Worm (Caenorhabditis elegans) whole organism, L4 larva: ENCODE results near the gene crm-1.
A peak's percentile ranks its signal among the peaks of the same experiment; 100 is the strongest.

Source experiments
- R02D3.7 ChIP-seq: fragments of 150-350 bp; sonication (generic microtip); optimal IDR thresholded peaks from 3 replicates; lab custom pipeline; 2014; ENCODE audit warnings: missing biosample characterization, missing genetic modification characterization
- Y105C5A.15 ChIP-seq: fragments of 200-800 bp; sonication (Bioruptor generic); IDR thresholded peaks from 2 replicates; pipeline ENCODE4 v1.3.6; 2022; ENCODE audit warnings: missing genetic modification characterization, missing compliant biosample characterization
- Y48G9A.11 ChIP-seq: fragments of 200-800 bp; sonication (Bioruptor generic); IDR thresholded peaks from 2 replicates; pipeline ENCODE4 v1.3.6; 2022; ENCODE audit warnings: missing genetic modification reagents, missing genetic modification characterization, missing compliant biosample characterization
- ZK337.2 ChIP-seq: fragments of 200-800 bp; sonication (Bioruptor generic); IDR thresholded peaks from 2 replicates; pipeline ENCODE4 v1.3.6; 2022; ENCODE audit warnings: missing genetic modification reagents, missing genetic modification characterization, missing compliant biosample characterization
- ZK546.5 ChIP-seq, 2 experiments: sonication (generic microtip); optimal IDR thresholded peaks; 2 replicates each; lab custom pipeline; 2017; ENCODE audit warnings: missing biosample characterization in 2 of 2, missing genetic modification characterization in 2 of 2
- aha-1 ChIP-seq: fragments of 150-350 bp; peaks from one replicate; lab custom pipeline; 2014; ENCODE audit warnings: missing biosample characterization, missing genetic modification characterization
- ama-1 ChIP-seq: fragments of 150-350 bp; optimal IDR thresholded peaks from 2 replicates; lab custom pipeline; 2014; ENCODE audit warnings: inconsistent platforms, mixed read lengths
- attf-4 ChIP-seq: sonication (generic microtip); optimal IDR thresholded peaks from 3 replicates; lab custom pipeline; 2017; ENCODE audit warnings: missing biosample characterization, missing genetic modification characterization
- ceh-20 ChIP-seq: fragments of 200-800 bp; sonication (Bioruptor generic); IDR thresholded peaks from 2 replicates; pipeline ENCODE4 v1.3.6; 2022; ENCODE audit warnings: missing genetic modification reagents, missing genetic modification characterization, missing compliant biosample characterization
- ceh-28 ChIP-seq: fragments of 150-350 bp; optimal IDR thresholded peaks from 2 replicates; lab custom pipeline; 2014; ENCODE audit warnings: missing biosample characterization, missing genetic modification reagents, missing genetic modification characterization
- ceh-82 ChIP-seq: sonication (generic microtip); optimal IDR thresholded peaks from 2 replicates; lab custom pipeline; 2017; ENCODE audit warnings: missing biosample characterization, missing genetic modification characterization
- ces-1 ChIP-seq: fragments of 150-350 bp; sonication (generic microtip); optimal IDR thresholded peaks from 4 replicates; lab custom pipeline; 2014; ENCODE audit warnings: missing biosample characterization, missing genetic modification reagents, missing genetic modification characterization
- cey-2 ChIP-seq: sonication (generic microtip); optimal IDR thresholded peaks from 3 replicates; lab custom pipeline; 2017; ENCODE audit warnings: missing genetic modification characterization, mild to moderate bottlenecking, missing compliant biosample characterization, antibody characterized with exemption, borderline replicate concordance; ENCODE audit not compliant: insufficient read depth
- ctbp-1 ChIP-seq: fragments of 200-800 bp; sonication (Bioruptor generic); IDR thresholded peaks from 2 replicates; pipeline ENCODE4 v1.3.6; 2022; ENCODE audit warnings: missing genetic modification reagents, missing genetic modification characterization, missing compliant biosample characterization
- daf-19 ChIP-seq: fragments of 200-800 bp; sonication (Bioruptor generic); conservative IDR thresholded peaks from 2 replicates; pipeline ENCODE4 v1.3.6; 2022; ENCODE audit warnings: missing genetic modification characterization, missing compliant biosample characterization
- daf-8 ChIP-seq: fragments of 200-800 bp; sonication (Bioruptor generic); IDR thresholded peaks from 2 replicates; pipeline ENCODE4 v1.3.6; 2022; ENCODE audit warnings: missing genetic modification characterization, missing compliant biosample characterization
- fos-1 ChIP-seq: fragments of 150-350 bp; optimal IDR thresholded peaks from 2 replicates; lab custom pipeline; 2014; ENCODE audit warnings: missing biosample characterization, missing genetic modification characterization
- gei-8 ChIP-seq: fragments of 200-800 bp; sonication (Bioruptor generic); optimal IDR thresholded peaks from 2 replicates; lab custom pipeline; 2018; ENCODE audit warnings: mild to moderate bottlenecking, missing genetic modification characterization, missing compliant biosample characterization
- hif-1 ChIP-seq, 2 experiments: sonication (generic microtip); optimal IDR thresholded peaks; 2 replicates each; lab custom pipeline; 2016 to 2017; ENCODE audit warnings: missing compliant biosample characterization in 2 of 2, missing genetic modification characterization in 2 of 2, missing genetic modification reagents in 2 of 2, missing genotype in 2 of 2, mild to moderate bottlenecking in 1 of 2
- lim-7 ChIP-seq: fragments of 200-800 bp; sonication (Bioruptor generic); IDR thresholded peaks from 2 replicates; pipeline ENCODE4 v1.3.6; 2022; ENCODE audit warnings: missing genetic modification characterization, missing compliant biosample characterization
- lin-1 ChIP-seq: fragments of 200-800 bp; sonication (Bioruptor generic); IDR thresholded peaks from 2 replicates; pipeline ENCODE4 v1.3.6; 2022; ENCODE audit warnings: missing genetic modification reagents, missing genetic modification characterization, missing compliant biosample characterization
- lin-13 ChIP-seq: fragments of 150-350 bp; optimal IDR thresholded peaks from 2 replicates; lab custom pipeline; 2014; ENCODE audit warnings: missing biosample characterization, missing genetic modification reagents, missing genetic modification characterization
- lin-29 ChIP-seq: fragments of 200-800 bp; sonication (Bioruptor generic); IDR thresholded peaks from 2 replicates; pipeline ENCODE4 v1.3.6; 2022; ENCODE audit warnings: missing genetic modification reagents, missing genetic modification characterization, missing compliant biosample characterization
- lin-38 ChIP-seq: fragments of 200-800 bp; sonication (Bioruptor generic); IDR thresholded peaks from 2 replicates; pipeline ENCODE4 v1.3.6; 2022; ENCODE audit warnings: missing genetic modification reagents, missing genetic modification characterization, missing compliant biosample characterization
- lin-39 ChIP-seq: fragments of 150-350 bp; optimal IDR thresholded peaks from 2 replicates; lab custom pipeline; 2014; ENCODE audit warnings: missing biosample characterization, missing genetic modification reagents, missing genetic modification characterization
- lsy-2 ChIP-seq, 2 experiments: fragments of 150-350 bp in 1 of 2; sonication (generic microtip) in 1 of 2; optimal IDR thresholded peaks; 2 replicates each; lab custom pipeline; 2014 to 2017; ENCODE audit warnings: missing biosample characterization in 2 of 2, missing genetic modification characterization in 2 of 2
- madf-5 ChIP-seq, 2 experiments: fragments of 200-800 bp; sonication (Bioruptor generic); IDR thresholded peaks; 2 replicates each; pipeline ENCODE4 v1.3.6; 2022; ENCODE audit warnings: missing compliant biosample characterization in 2 of 2, missing genetic modification characterization in 2 of 2
- madf-9 ChIP-seq: fragments of 200-800 bp; sonication (Bioruptor generic); conservative IDR thresholded peaks from 2 replicates; pipeline ENCODE4 v1.3.6; 2022; ENCODE audit warnings: missing genetic modification reagents, missing genetic modification characterization, missing compliant biosample characterization
- mdl-1 ChIP-seq, 2 experiments: fragments of 150-350 bp in 1 of 2; sonication (generic microtip) in 1 of 2; optimal IDR thresholded peaks; 2 replicates each; lab custom pipeline; 2014 to 2017; ENCODE audit warnings: missing biosample characterization in 2 of 2, missing genetic modification characterization in 2 of 2
- nhr-10 ChIP-seq: fragments of 150-350 bp; optimal IDR thresholded peaks from 2 replicates; lab custom pipeline; 2014; ENCODE audit warnings: missing biosample characterization, missing genetic modification characterization
- nhr-25 ChIP-seq: sonication (generic microtip); optimal IDR thresholded peaks from 2 replicates; lab custom pipeline; 2017; ENCODE audit warnings: missing genetic modification characterization, mild to moderate bottlenecking, missing compliant biosample characterization, antibody characterized with exemption, moderate library complexity, borderline replicate concordance; ENCODE audit not compliant: insufficient read depth
- nhr-76 ChIP-seq: fragments of 150-350 bp; optimal IDR thresholded peaks from 2 replicates; lab custom pipeline; 2014; ENCODE audit warnings: missing biosample characterization, missing genetic modification characterization
- pha-4 ChIP-seq, 2 experiments: fragments of 150-350 bp in 1 of 2; fragments of 200-800 bp in 1 of 2; sonication (Bioruptor generic) in 1 of 2; IDR thresholded peaks in 1 of 2; optimal IDR thresholded peaks in 1 of 2; 2 replicates each; pipeline versions ENCODE4 v1.3.6 to Lab custom; 2014 to 2022; ENCODE audit warnings: missing genetic modification characterization in 2 of 2, missing genetic modification reagents in 2 of 2, missing biosample characterization in 1 of 2, missing compliant biosample characterization in 1 of 2
- pqm-1 ChIP-seq: sonication (generic microtip); optimal IDR thresholded peaks from 2 replicates; lab custom pipeline; 2017; ENCODE audit warnings: missing biosample characterization, missing genetic modification characterization
- snpc-1.2 ChIP-seq: fragments of 200-800 bp; sonication (Bioruptor generic); IDR thresholded peaks from 2 replicates; pipeline ENCODE4 v1.3.6; 2022; ENCODE audit warnings: missing genetic modification reagents, missing genetic modification characterization, missing compliant biosample characterization
- tag-97 ChIP-seq: fragments of 200-800 bp; sonication (Bioruptor generic); IDR thresholded peaks from 2 replicates; pipeline ENCODE4 v1.3.6; 2022; ENCODE audit warnings: missing genetic modification characterization, missing compliant biosample characterization
- unc-130 ChIP-seq: sonication (generic microtip); optimal IDR thresholded peaks from 2 replicates; lab custom pipeline; 2016; ENCODE audit warnings: missing genetic modification reagents, missing genetic modification characterization, missing compliant biosample characterization
- zfp-2 ChIP-seq: sonication (generic microtip); optimal IDR thresholded peaks from 2 replicates; lab custom pipeline; 2016; ENCODE audit warnings: mild to moderate bottlenecking, missing genetic modification characterization, missing compliant biosample characterization
- zfp-3 ChIP-seq: fragments of 200-800 bp; sonication (Bioruptor generic); conservative IDR thresholded peaks from 2 replicates; pipeline ENCODE4 v1.3.6; 2022; ENCODE audit warnings: missing genetic modification reagents, missing genetic modification characterization, missing compliant biosample characterization
- zip-11 ChIP-seq: fragments of 200-800 bp; sonication (Bioruptor generic); IDR thresholded peaks from 2 replicates; pipeline ENCODE4 v1.3.6; 2022; ENCODE audit warnings: missing genetic modification characterization, missing compliant biosample characterization
- ztf-11 ChIP-seq: fragments of 150-350 bp; optimal IDR thresholded peaks from 2 replicates; lab custom pipeline; 2014; ENCODE audit warnings: missing biosample characterization, missing genetic modification characterization
- ztf-7 ChIP-seq: fragments of 150-350 bp; optimal IDR thresholded peaks from 2 replicates; lab custom pipeline; 2014; ENCODE audit warnings: missing biosample characterization, missing genetic modification characterization

The crm-1 gene

DNA sequence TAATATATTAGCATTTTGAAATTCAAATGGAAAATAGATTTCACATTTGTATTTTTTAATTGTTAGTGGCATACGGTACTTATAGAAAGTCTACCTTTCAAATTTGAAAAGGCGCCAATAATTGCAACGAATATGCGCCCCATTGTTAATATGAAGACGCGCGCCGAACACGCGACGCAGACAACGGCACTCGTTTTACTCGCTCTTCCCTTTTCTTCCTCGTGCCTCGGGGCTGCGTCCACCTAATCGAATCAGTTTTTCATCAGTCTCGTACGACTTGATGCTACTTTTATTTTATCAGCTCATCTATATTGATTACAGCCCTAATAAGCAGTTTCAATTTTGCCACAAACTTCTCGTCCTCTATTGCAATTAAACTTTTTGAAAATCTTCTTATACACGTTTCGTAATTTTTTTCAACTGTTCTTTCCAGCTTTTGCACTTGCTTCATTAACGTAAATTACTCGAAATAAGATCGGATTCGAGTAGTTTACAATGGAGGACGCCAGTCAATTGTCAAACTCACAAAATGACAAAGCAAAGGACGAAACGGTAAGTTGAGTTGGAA is 30.0 kb upstream of the crm-1 start, which contains the start of gene cash-1 (continued):
- TF ChIP-seq hif-1 (tag; optimal IDR thresholded peaks at IDR 0.05; lab: Kevin White, UChicago): peak in 1 of 2 experiments; percentile 63
- no peak for TF ChIP-seq ceh-20 (GFP tag; lab: Robert Waterston, UW)
- peak; percentile 25 for TF ChIP-seq nhr-25 (tag; lab: Kevin White, UChicago)
- TF ChIP-seq zip-11 (GFP tag; lab: Robert Waterston, UW): no peak
- no peak for TF ChIP-seq zfp-3 (GFP tag; lab: Robert Waterston, UW)
- TF ChIP-seq madf-9 (GFP tag; lab: Robert Waterston, UW): no peak
- no peak for TF ChIP-seq daf-8
- peak; percentile 13 for TF ChIP-seq ztf-7 (tag; lab: Kevin White, UChicago)
- no peak for TF ChIP-seq lim-7 (GFP tag; lab: Robert Waterston, UW)
- TF ChIP-seq R02D3.7 (tag; lab: Kevin White, UChicago): no peak
- TF ChIP-seq tag-97 (GFP tag; lab: Robert Waterston, UW): no peak
- TF ChIP-seq ama-1 (lab: Kevin White, UChicago): no peak
- no peak for TF ChIP-seq fos-1 (tag; lab: Kevin White, UChicago)
- TF ChIP-seq lin-13 (GFP tag; lab: Kevin White, UChicago): peak; percentile 66
- peak; percentile 45 for TF ChIP-seq pqm-1 (tag; lab: Kevin White, UChicago)
- TF ChIP-seq snpc-1.2 (GFP tag; lab: Robert Waterston, UW): no peak
- no peak for TF ChIP-seq attf-4
- no peak for TF ChIP-seq madf-5 (GFP tag; IDR thresholded peaks at IDR 0.05; lab: Robert Waterston, UW)
- no peak for TF ChIP-seq zfp-2
- no peak for TF ChIP-seq nhr-10 (tag; lab: Kevin White, UChicago)
- TF ChIP-seq unc-130 (GFP tag; lab: Kevin White, UChicago): peak; percentile 20
- no peak for TF ChIP-seq ceh-28 (tag; lab: Kevin White, UChicago)
- no peak for TF ChIP-seq cey-2 (tag; lab: Kevin White, UChicago)
- TF ChIP-seq ZK337.2 (GFP tag; lab: Robert Waterston, UW): no peak
- TF ChIP-seq Y105C5A.15 (GFP tag; lab: Robert Waterston, UW): no peak
- peak; percentile 89 for TF ChIP-seq lin-38 (GFP tag; lab: Robert Waterston, UW)
- TF ChIP-seq ces-1 (GFP tag; lab: Kevin White, UChicago): peak; percentile 65
- TF ChIP-seq daf-19 (GFP tag; lab: Robert Waterston, UW): no peak
- TF ChIP-seq ZK546.5 (tag; optimal IDR thresholded peaks at IDR 0.05; lab: Kevin White, UChicago): no peak
- TF ChIP-seq ceh-82 (tag; lab: Kevin White, UChicago): no peak
- TF ChIP-seq lin-1 (GFP tag; lab: Robert Waterston, UW): 0 out of 2 replicates have a peak, but pooled peaks have one; percentile 33
- TF ChIP-seq nhr-76 (tag; lab: Kevin White, UChicago): no peak
- no peak for TF ChIP-seq lin-29 (GFP tag; lab: Robert Waterston, UW)
- TF ChIP-seq Y48G9A.11: no peak

- peak; percentile 96 for TF ChIP-seq aha-1
- no peak for TF ChIP-seq ctbp-1 (GFP tag; lab: Robert Waterston, UW)
Measured at ce11 chrV:10360186-10360585, 28.3 kb upstream of the crm-1 start.

DNA sequence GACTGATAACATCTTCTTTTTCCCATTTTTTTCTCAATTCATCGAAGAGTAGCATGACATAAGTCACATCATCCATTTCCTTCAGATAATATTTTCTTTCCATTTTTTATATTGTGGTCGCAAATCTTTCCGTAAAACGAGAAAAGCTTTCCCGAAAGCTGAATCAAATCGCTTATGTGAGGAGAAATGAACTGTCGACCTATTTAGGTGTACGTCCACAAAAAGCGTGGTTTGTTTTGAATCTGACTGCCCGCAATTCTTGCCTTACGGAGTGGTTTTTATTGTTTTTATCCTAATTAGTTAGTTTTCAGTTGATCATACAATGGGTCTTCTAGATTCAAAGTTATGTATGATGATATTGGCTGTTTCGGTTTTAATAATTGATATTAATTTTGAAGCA is 26.3 kb upstream of the crm-1 start, which contains the start of gene ttll-15:
TSS of gene ttll-15 (plus strand) at position 301 of the 400 bp plus-strand sequence.
- TF ChIP-seq lin-39 (tag; lab: Kevin White, UChicago) (no peak), pha-4 (GFP tag; IDR thresholded peaks at IDR 0.05; lab: Robert Waterston, UW) (no peak), pha-4 (tag; optimal IDR thresholded peaks at IDR 0.05; lab: Kevin White, UChicago) (no peak), cey-2 (tag; lab: Kevin White, UChicago) (no peak), mdl-1 (tag; optimal IDR thresholded peaks at IDR 0.05; lab: Kevin White, UChicago) (no peak), tag-97 (GFP tag; lab: Robert Waterston, UW) (no peak), ztf-11 (tag; lab: Kevin White, UChicago) (no peak), lin-1 (GFP tag; lab: Robert Waterston, UW) (no peak), lsy-2 (tag; optimal IDR thresholded peaks at IDR 0.05; lab: Kevin White, UChicago) (no peak), gei-8 (GFP tag; lab: Kevin White, UChicago) (no peak)
